Worm (Caenorhabditis elegans) whole organism, young adult: ENCODE measurements around the gene Y57A10A.31.

Experiments used
- F22D6.2 ChIP-seq: sonication (generic microtip); optimal IDR thresholded peaks from 2 replicates; lab custom pipeline; 2016; ENCODE audit warnings: mild to moderate bottlenecking, missing genetic modification characterization, missing compliant biosample characterization
- F39B2.1 ChIP-seq: fragments of 200-800 bp; sonication (Bioruptor generic); IDR thresholded peaks from 2 replicates; pipeline ENCODE4 v1.3.6; 2022; ENCODE audit warnings: missing genetic modification reagents, missing genetic modification characterization, missing compliant biosample characterization
- F49E8.2 ChIP-seq: sonication (generic microtip); optimal IDR thresholded peaks from 3 replicates; lab custom pipeline; 2017; ENCODE audit warnings: missing genetic modification characterization, mild to moderate bottlenecking, missing compliant biosample characterization, antibody characterized with exemption, moderate library complexity; ENCODE audit not compliant: insufficient read depth
- F52B5.7 ChIP-seq: sonication (generic microtip); optimal IDR thresholded peaks from 2 replicates; lab custom pipeline; 2016; ENCODE audit warnings: mild to moderate bottlenecking, missing genetic modification characterization, missing compliant biosample characterization
- F57A8.1 ChIP-seq: fragments of 200-800 bp; sonication (Bioruptor generic); optimal IDR thresholded peaks from 2 replicates; lab custom pipeline; 2018; ENCODE audit warnings: mild to moderate bottlenecking, missing genetic modification characterization, moderate library complexity, missing compliant biosample characterization
- K11D2.4 ChIP-seq: fragments of 200-800 bp; sonication (Bioruptor generic); IDR thresholded peaks from 2 replicates; pipeline ENCODE4 v1.3.6; 2022; ENCODE audit warnings: missing genetic modification reagents, missing genetic modification characterization, missing compliant biosample characterization
- T07F8.4 ChIP-seq: sonication (generic microtip); optimal IDR thresholded peaks from 2 replicates; lab custom pipeline; 2016; ENCODE audit warnings: mild to moderate bottlenecking, missing genetic modification characterization, moderate library complexity, missing compliant biosample characterization
- Y53F4B.3 ChIP-seq: fragments of 200-800 bp; sonication (Bioruptor generic); IDR thresholded peaks from 2 replicates; pipeline ENCODE4 v1.3.6; 2022; ENCODE audit warnings: missing genetic modification reagents, missing genetic modification characterization, missing compliant biosample characterization
- Y56A3A.18 ChIP-seq: fragments of 200-800 bp; sonication (Bioruptor generic); IDR thresholded peaks from 2 replicates; pipeline ENCODE4 v1.3.6; 2022; ENCODE audit warnings: missing genetic modification reagents, missing genetic modification characterization, missing compliant biosample characterization
- Y67H2A.10 ChIP-seq: fragments of 200-800 bp; sonication (Bioruptor generic); conservative IDR thresholded peaks from 2 replicates; pipeline ENCODE4 v1.3.6; 2022; ENCODE audit warnings: missing genetic modification reagents, missing genetic modification characterization, missing compliant biosample characterization
- attf-6 ChIP-seq: fragments of 200-800 bp; sonication (Bioruptor generic); IDR thresholded peaks from 2 replicates; pipeline ENCODE4 v1.3.6; 2022; ENCODE audit warnings: missing genetic modification reagents, missing genetic modification characterization, missing compliant biosample characterization
- cebp-1 ChIP-seq, 2 experiments: fragments of 200-800 bp in 1 of 2; sonication (Bioruptor generic) in 1 of 2; sonication (generic microtip) in 1 of 2; IDR thresholded peaks in 1 of 2; optimal IDR thresholded peaks in 1 of 2; 2 replicates each; pipeline versions ENCODE4 v1.3.6 to Lab custom; 2017 to 2022; ENCODE audit warnings: missing compliant biosample characterization in 2 of 2, missing genetic modification characterization in 2 of 2, mild to moderate bottlenecking in 1 of 2, missing genetic modification reagents in 1 of 2, moderate library complexity in 1 of 2
- ceh-100 ChIP-seq: fragments of 200-800 bp; sonication (Bioruptor generic); IDR thresholded peaks from 2 replicates; pipeline ENCODE4 v1.3.6; 2022; ENCODE audit warnings: missing genetic modification reagents, missing genetic modification characterization, missing compliant biosample characterization
- ceh-27 ChIP-seq: fragments of 200-800 bp; sonication (Bioruptor generic); optimal IDR thresholded peaks from 2 replicates; lab custom pipeline; 2018; ENCODE audit warnings: mild to moderate bottlenecking, missing genetic modification characterization, moderate library complexity, missing compliant biosample characterization
- dpl-1 ChIP-seq: fragments of 150-350 bp; optimal IDR thresholded peaks from 2 replicates; lab custom pipeline; 2014; ENCODE audit warnings: missing biosample characterization, missing genetic modification reagents, missing genetic modification characterization
- egl-18 ChIP-seq: fragments of 200-800 bp; sonication (Bioruptor generic); IDR thresholded peaks from 2 replicates; pipeline ENCODE4 v1.3.6; 2022; ENCODE audit warnings: missing genetic modification reagents, missing genetic modification characterization, missing compliant biosample characterization
- egl-44 ChIP-seq: fragments of 200-800 bp; sonication (Bioruptor generic); IDR thresholded peaks from 2 replicates; pipeline ENCODE4 v1.3.6; 2022; ENCODE audit warnings: missing genetic modification reagents, missing genetic modification characterization, missing compliant biosample characterization
- egrh-3 ChIP-seq: fragments of 200-800 bp; sonication (Bioruptor generic); IDR thresholded peaks from 2 replicates; pipeline ENCODE4 v1.3.6; 2022; ENCODE audit warnings: missing genetic modification reagents, missing genetic modification characterization, missing compliant biosample characterization
- hlh-26 ChIP-seq: fragments of 200-800 bp; sonication (Bioruptor generic); conservative IDR thresholded peaks from 2 replicates; pipeline ENCODE4 v1.3.6; 2022; ENCODE audit warnings: missing genetic modification reagents, missing genetic modification characterization, missing compliant biosample characterization
- lag-1 ChIP-seq: fragments of 200-800 bp; sonication (Bioruptor generic); IDR thresholded peaks from 2 replicates; pipeline ENCODE4 v1.3.6; 2022; ENCODE audit warnings: missing genetic modification reagents, missing genetic modification characterization, missing compliant biosample characterization
- let-607 ChIP-seq, 2 experiments: fragments of 200-800 bp in 1 of 2; sonication (Bioruptor generic) in 1 of 2; sonication (generic microtip) in 1 of 2; optimal IDR thresholded peaks; 2 replicates each; lab custom pipeline; 2016 to 2018; ENCODE audit warnings: mild to moderate bottlenecking in 2 of 2, missing compliant biosample characterization in 2 of 2, missing genetic modification characterization in 2 of 2, moderate library complexity in 2 of 2, missing genotype in 1 of 2
- lin-35 ChIP-seq, 3 experiments: fragments of 150-350 bp in 2 of 3; sonication (generic microtip) in 1 of 3; optimal IDR thresholded peaks; 2 replicates each; lab custom pipeline; 2014 to 2018; ENCODE audit warnings: missing biosample characterization in 3 of 3, missing genetic modification characterization in 3 of 3, missing genetic modification reagents in 3 of 3
- lin-40 ChIP-seq: sonication (generic microtip); optimal IDR thresholded peaks from 2 replicates; lab custom pipeline; 2016; ENCODE audit warnings: missing genetic modification characterization, mild to moderate bottlenecking, missing compliant biosample characterization, missing genotype, missing genetic modification reagents
- lsl-1 ChIP-seq: fragments of 200-800 bp; sonication (Bioruptor generic); optimal IDR thresholded peaks from 2 replicates; lab custom pipeline; 2018; ENCODE audit warnings: mild to moderate bottlenecking, missing genetic modification characterization, moderate library complexity, missing compliant biosample characterization
- madf-8 ChIP-seq: fragments of 200-800 bp; sonication (Bioruptor generic); conservative IDR thresholded peaks from 2 replicates; pipeline ENCODE4 v1.3.6; 2022; ENCODE audit warnings: missing genetic modification reagents, missing genetic modification characterization, missing compliant biosample characterization
- nhr-120 ChIP-seq: fragments of 200-800 bp; sonication (Bioruptor generic); IDR thresholded peaks from 2 replicates; pipeline ENCODE4 v1.3.6; 2022; ENCODE audit warnings: missing genetic modification characterization, missing compliant biosample characterization
- rcor-1 ChIP-seq: fragments of 200-800 bp; sonication (Bioruptor generic); IDR thresholded peaks from 2 replicates; pipeline ENCODE4 v1.3.6; 2022; ENCODE audit warnings: missing genetic modification reagents, missing genetic modification characterization, missing compliant biosample characterization
- rec-8 ChIP-seq, 2 experiments: sonication (generic microtip); optimal IDR thresholded peaks; 2 replicates each; lab custom pipeline; 2016; ENCODE audit warnings: mild to moderate bottlenecking in 2 of 2, missing genetic modification characterization in 2 of 2, missing genetic modification reagents in 2 of 2, missing genotype in 2 of 2, missing biosample characterization in 1 of 2, missing compliant biosample characterization in 1 of 2, moderate library complexity in 1 of 2
- rpc-1 ChIP-seq, 2 experiments: fragments of 150-350 bp in 1 of 2; sonication (generic microtip) in 1 of 2; optimal IDR thresholded peaks; 2 replicates each; lab custom pipeline; 2014 to 2018; ENCODE audit warnings: missing biosample characterization in 1 of 2, missing genetic modification characterization in 1 of 2, missing genetic modification reagents in 1 of 2, missing genotype in 1 of 2
- snpc-1.1 ChIP-seq: sonication (generic microtip); optimal IDR thresholded peaks from 2 replicates; lab custom pipeline; 2017; ENCODE audit warnings: missing genetic modification characterization, mild to moderate bottlenecking, missing compliant biosample characterization, antibody characterized with exemption, moderate library complexity, missing genotype, missing genetic modification reagents; ENCODE audit not compliant: insufficient read depth
- snpc-3.4 ChIP-seq: sonication (generic microtip); optimal IDR thresholded peaks from 2 replicates; lab custom pipeline; 2017; ENCODE audit warnings: missing genetic modification characterization, mild to moderate bottlenecking, missing compliant biosample characterization, antibody characterized with exemption, moderate library complexity, missing genotype, missing genetic modification reagents
- snpc-4 ChIP-seq, 5 experiments: fragments of 150-350 bp in 1 of 5; sonication (generic microtip) in 4 of 5; optimal IDR thresholded peaks; 2 replicates each; lab custom pipeline; 2014 to 2018; ENCODE audit warnings: missing genetic modification characterization in 5 of 5, missing biosample characterization in 3 of 5, antibody characterized with exemption in 2 of 5, mild to moderate bottlenecking in 2 of 5, missing compliant biosample characterization in 2 of 5, missing genotype in 2 of 5, moderate library complexity in 2 of 5, missing genetic modification reagents in 1 of 5
- somi-1 ChIP-seq: fragments of 200-800 bp; sonication (Bioruptor generic); optimal IDR thresholded peaks from 2 replicates; lab custom pipeline; 2018; ENCODE audit warnings: mild to moderate bottlenecking, missing genetic modification characterization, missing compliant biosample characterization
- zfh-2 ChIP-seq: fragments of 200-800 bp; sonication (Bioruptor generic); conservative IDR thresholded peaks from 2 replicates; pipeline ENCODE4 v1.3.6; 2022; ENCODE audit warnings: missing genetic modification reagents, missing genetic modification characterization, missing compliant biosample characterization
- zim-3 ChIP-seq: sonication (generic microtip); optimal IDR thresholded peaks from 2 replicates; lab custom pipeline; 2017; ENCODE audit warnings: mild to moderate bottlenecking, missing genetic modification characterization, moderate library complexity, missing compliant biosample characterization
- ztf-18 ChIP-seq: sonication (generic microtip); optimal IDR thresholded peaks from 2 replicates; lab custom pipeline; 2016; ENCODE audit warnings: missing genotype, mild to moderate bottlenecking, missing genetic modification characterization, missing compliant biosample characterization

Gene Y57A10A.31

DNA sequence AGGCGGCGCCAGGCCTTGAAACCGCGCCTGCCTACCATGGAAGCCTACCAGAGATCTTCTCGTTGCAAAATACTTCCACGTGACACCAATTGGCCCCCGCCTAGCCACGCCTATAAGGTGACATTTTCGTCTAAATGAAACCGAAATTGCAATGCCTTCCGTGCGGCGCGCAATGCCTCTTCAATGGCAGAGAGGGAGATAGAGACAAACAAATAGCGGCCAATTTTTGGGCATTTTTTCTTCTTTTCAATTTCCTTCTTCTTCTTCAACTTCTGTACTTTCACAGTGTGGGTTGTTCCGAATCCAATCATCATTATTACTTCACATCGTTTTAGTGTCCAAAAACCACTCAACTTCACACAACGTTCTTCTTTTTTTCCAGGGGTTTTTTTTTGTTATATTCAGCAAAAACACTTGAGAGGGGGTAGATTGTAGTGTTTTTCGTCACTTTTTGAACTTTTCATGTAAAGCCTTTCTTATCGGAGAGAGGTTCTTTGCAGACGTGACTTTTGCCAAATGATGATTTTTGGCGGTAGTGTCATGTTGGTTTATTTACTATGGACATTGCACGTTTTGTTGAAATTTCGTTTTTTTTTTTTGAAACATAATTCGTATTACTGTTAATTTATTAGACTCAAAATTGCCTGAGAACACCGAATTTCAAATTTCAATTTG lies 27.9 kb upstream of the Y57A10A.31 start:
- TF ChIP-seq zfh-2 (peak; percentile 53; the same call in 1 of the 2 replicates), ztf-18 (tag; lab: Kevin White, UChicago) (no peak), snpc-4 (GFP tag; optimal IDR thresholded peaks at IDR 0.05; lab: Kevin White, UChicago) (no peak), snpc-4 (tag; optimal IDR thresholded peaks at IDR 0.05; lab: Kevin White, UChicago) (no peak), F49E8.2 (tag; lab: Kevin White, UChicago) (no peak), lin-40 (tag; lab: Kevin White, UChicago) (peak; percentile 11), snpc-1.1 (tag; lab: Kevin White, UChicago) (no peak), egl-18 (GFP tag; lab: Robert Waterston, UW) (no peak), lin-35 (GFP tag; optimal IDR thresholded peaks at IDR 0.05; lab: Kevin White, UChicago) (no peak), cebp-1 (GFP tag; IDR thresholded peaks at IDR 0.05; lab: Robert Waterston, UW) (no peak), cebp-1 (tag; optimal IDR thresholded peaks at IDR 0.05; lab: Kevin White, UChicago) (peak; percentile 9), rec-8 (tag; optimal IDR thresholded peaks at IDR 0.05; lab: Kevin White, UChicago) (no peak), Y67H2A.10 (GFP tag; lab: Robert Waterston, UW) (no peak), lag-1 (GFP tag; lab: Robert Waterston, UW) (no peak), T07F8.4 (tag; lab: Kevin White, UChicago) (no peak), ceh-27 (peak; percentile 35)

DNA sequence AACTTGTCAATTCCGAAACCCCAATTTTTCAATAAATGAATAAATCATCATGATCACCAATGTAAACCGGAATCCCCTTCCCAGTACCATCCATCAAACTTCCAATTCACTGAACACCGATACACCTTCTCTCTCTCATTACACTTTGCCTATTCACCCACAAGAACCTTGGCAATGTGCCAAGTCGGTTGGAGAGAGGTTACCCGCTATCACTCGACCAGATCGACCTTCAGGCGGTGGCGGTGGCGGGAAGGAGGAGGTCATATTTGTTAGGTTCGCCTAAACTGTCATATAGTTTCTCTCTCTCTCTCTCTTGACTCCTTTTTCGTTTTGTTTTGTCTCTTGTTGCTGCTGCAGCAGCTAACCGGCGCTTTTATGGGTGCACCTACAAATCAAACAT lies 26.6 kb upstream of the Y57A10A.31 start:
- TF ChIP-seq F22D6.2 (tag; lab: Kevin White, UChicago) (no peak), F39B2.1 (GFP tag; lab: Robert Waterston, UW) (0 out of 2 replicates have a peak, but pooled peaks have one; percentile 25), egrh-3 (GFP tag; lab: Robert Waterston, UW) (no peak), F57A8.1 (no peak), zim-3 (tag; lab: Kevin White, UChicago) (no peak), attf-6 (GFP tag; lab: Robert Waterston, UW) (no peak)
- TF ChIP-seq, all 124 proteins: peak for 1

DNA sequence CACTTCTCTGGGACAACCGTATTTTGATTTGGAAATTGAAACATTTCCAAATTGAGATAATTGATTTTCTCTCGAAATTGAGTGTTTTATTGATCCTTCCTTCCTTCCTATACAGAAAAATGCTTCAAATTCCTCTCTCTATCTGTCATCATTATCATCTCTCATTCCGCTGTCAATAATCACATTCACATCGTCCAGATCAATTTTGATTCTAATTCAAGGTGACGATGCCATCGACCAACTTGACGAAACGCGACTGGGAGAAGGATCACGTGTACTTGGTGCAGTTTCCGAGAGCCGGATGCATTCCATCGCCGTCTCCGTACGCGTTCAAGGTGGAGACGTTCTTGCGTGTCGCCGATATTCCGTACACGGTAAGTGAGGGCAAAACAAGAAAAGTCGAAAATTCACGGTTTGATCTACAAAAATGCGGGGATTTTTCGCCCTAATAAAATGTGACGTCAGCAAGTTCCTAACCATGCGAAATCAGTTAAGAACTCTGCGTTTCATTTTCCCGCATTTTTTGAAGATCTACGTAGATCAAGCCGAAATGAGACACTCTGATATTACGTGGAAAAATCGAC lies 25.1 kb upstream of the Y57A10A.31 start, which contains the start of gene faxc-1:
faxc-1 (plus strand) TSS at position 222 of the 584 bp plus-strand sequence.
- TF ChIP-seq nhr-120 = no peak
- TF ChIP-seq lin-35 (GFP tag; optimal IDR thresholded peaks at IDR 0.05; lab: Kevin White, UChicago) = no peak
- no peak for TF ChIP-seq rpc-1 (optimal IDR thresholded peaks at IDR 0.05; lab: Kevin White, UChicago)
- TF ChIP-seq rpc-1 (tag; optimal IDR thresholded peaks at IDR 0.05; lab: Kevin White, UChicago) = no peak
- TF ChIP-seq Y56A3A.18 = no peak

DNA sequence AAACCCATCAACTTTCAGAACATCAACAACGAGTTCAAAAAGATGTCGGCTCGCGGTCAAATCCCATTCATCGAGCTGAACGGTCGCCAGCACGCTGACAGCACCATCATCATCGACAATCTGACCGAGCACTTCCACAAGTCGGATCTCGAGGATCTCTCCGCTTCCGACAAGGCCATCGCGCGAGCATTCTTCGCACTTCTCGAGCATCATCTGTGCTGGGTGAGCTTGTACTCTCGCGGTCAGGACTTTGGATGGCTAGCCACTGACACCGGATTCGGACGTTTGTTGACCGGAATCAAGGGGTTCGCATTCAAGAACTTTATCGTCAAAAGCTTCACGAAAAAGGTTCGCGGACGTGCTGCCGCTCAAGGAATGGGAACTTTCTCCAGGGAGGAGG lies 24.3 kb upstream of the Y57A10A.31 start:
- no peak for TF ChIP-seq egl-44 (GFP tag; lab: Robert Waterston, UW)
- peak; percentile 66 for TF ChIP-seq zfh-2
- TF ChIP-seq Y53F4B.3 = no peak
- TF ChIP-seq, all 124 proteins: peak for 1

DNA sequence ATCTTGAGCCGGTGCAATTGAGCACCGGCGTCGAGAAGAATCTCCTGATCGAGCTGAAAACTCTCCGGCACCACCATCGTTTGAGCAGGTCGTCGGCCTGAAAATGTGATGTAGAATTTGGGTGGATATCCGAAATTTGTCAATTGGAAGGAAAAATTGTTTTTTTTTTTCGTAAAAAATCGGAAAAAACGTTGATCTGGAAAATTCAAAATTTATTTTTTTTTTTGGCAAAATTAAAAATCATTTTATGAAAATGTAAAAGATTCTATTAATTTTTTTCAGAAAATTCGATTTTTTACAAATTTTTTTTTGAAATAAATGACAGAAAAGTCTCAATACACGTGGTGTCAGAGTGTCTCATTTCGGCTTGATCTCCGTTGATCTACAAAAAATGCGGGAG lies 23.0 kb upstream of the Y57A10A.31 start, which contains the start of gene tric-1B.1:
tric-1B.1 (minus strand) TSS at position 101 of the 400 bp plus-strand sequence.
- TF ChIP-seq F52B5.7 (tag; lab: Kevin White, UChicago) (no peak), let-607 (tag; optimal IDR thresholded peaks at IDR 0.05; lab: Kevin White, UChicago) (no peak), ceh-100 (GFP tag; lab: Robert Waterston, UW) (no peak), nhr-120 (no peak), rcor-1 (GFP tag; lab: Robert Waterston, UW) (no peak), lin-40 (tag; lab: Kevin White, UChicago) (no peak), madf-8 (no peak), rpc-1 (optimal IDR thresholded peaks at IDR 0.05; lab: Kevin White, UChicago) (no peak), rpc-1 (tag; optimal IDR thresholded peaks at IDR 0.05; lab: Kevin White, UChicago) (no peak), lsl-1 (no peak), snpc-3.4 (tag; lab: Kevin White, UChicago) (no peak), snpc-4 (GFP tag; optimal IDR thresholded peaks at IDR 0.05; lab: Kevin White, UChicago) (no peak), snpc-4 (tag; optimal IDR thresholded peaks at IDR 0.05; lab: Kevin White, UChicago) (no peak), dpl-1 (GFP tag; lab: Kevin White, UChicago) (no peak), zim-3 (tag; lab: Kevin White, UChicago) (no peak), hlh-26 (GFP tag; lab: Robert Waterston, UW) (no peak), somi-1 (GFP tag; lab: Kevin White, UChicago) (no peak), attf-6 (GFP tag; lab: Robert Waterston, UW) (no peak), K11D2.4 (no peak)
